Worm (Caenorhabditis elegans) whole organism, young adult: ENCODE data around the gene R02D5.1.

ENCODE experiments used
- B0019.2 ChIP-seq: fragments of 200-800 bp; sonication (Bioruptor generic); conservative IDR thresholded peaks from 2 replicates; pipeline ENCODE4 v1.3.6; 2022; ENCODE audit warnings: missing genetic modification reagents, missing genetic modification characterization, missing compliant biosample characterization
- B0261.1 ChIP-seq: sonication (generic microtip); optimal IDR thresholded peaks from 2 replicates; lab custom pipeline; 2016; ENCODE audit warnings: mild to moderate bottlenecking, missing genetic modification characterization, moderate library complexity, missing compliant biosample characterization
- D2030.7 ChIP-seq: fragments of 200-800 bp; sonication (Bioruptor generic); IDR thresholded peaks from 2 replicates; pipeline ENCODE4 v1.3.6; 2022; ENCODE audit warnings: missing genetic modification reagents, missing genetic modification characterization, missing compliant biosample characterization
- F23B12.7 ChIP-seq: sonication (generic microtip); optimal IDR thresholded peaks from 2 replicates; lab custom pipeline; 2017; ENCODE audit warnings: missing genetic modification characterization, mild to moderate bottlenecking, missing compliant biosample characterization, antibody characterized with exemption, moderate library complexity; ENCODE audit not compliant: insufficient read depth
- F33H1.4 ChIP-seq: fragments of 200-800 bp; sonication (Bioruptor generic); IDR thresholded peaks from 2 replicates; pipeline ENCODE4 v1.3.6; 2022; ENCODE audit warnings: missing genetic modification reagents, missing genetic modification characterization, missing compliant biosample characterization
- F37B4.10 ChIP-seq: fragments of 200-800 bp; sonication (Bioruptor generic); IDR thresholded peaks from 2 replicates; pipeline ENCODE4 v1.3.6; 2022; ENCODE audit warnings: missing genetic modification characterization, missing compliant biosample characterization
- ZK185.1 ChIP-seq: sonication (generic microtip); optimal IDR thresholded peaks from 2 replicates; lab custom pipeline; 2016; ENCODE audit warnings: mild to moderate bottlenecking, missing genetic modification characterization, missing compliant biosample characterization; ENCODE audit not compliant: poor library complexity, severe bottlenecking
- attf-5 ChIP-seq: fragments of 200-800 bp; sonication (Bioruptor generic); optimal IDR thresholded peaks from 2 replicates; lab custom pipeline; 2018; ENCODE audit warnings: mild to moderate bottlenecking, missing genetic modification characterization, missing compliant biosample characterization
- bed-2 ChIP-seq: fragments of 200-800 bp; sonication (Bioruptor generic); IDR thresholded peaks from 2 replicates; pipeline ENCODE4 v1.3.6; 2022; ENCODE audit warnings: missing genetic modification reagents, missing genetic modification characterization, missing compliant biosample characterization
- cebp-2 ChIP-seq: fragments of 200-800 bp; sonication (Bioruptor generic); IDR thresholded peaks from 2 replicates; pipeline ENCODE4 v1.3.6; 2022; ENCODE audit warnings: missing genetic modification characterization, missing compliant biosample characterization
- ceh-100 ChIP-seq: fragments of 200-800 bp; sonication (Bioruptor generic); IDR thresholded peaks from 2 replicates; pipeline ENCODE4 v1.3.6; 2022; ENCODE audit warnings: missing genetic modification reagents, missing genetic modification characterization, missing compliant biosample characterization
- ceh-27 ChIP-seq: fragments of 200-800 bp; sonication (Bioruptor generic); optimal IDR thresholded peaks from 2 replicates; lab custom pipeline; 2018; ENCODE audit warnings: mild to moderate bottlenecking, missing genetic modification characterization, moderate library complexity, missing compliant biosample characterization
- ceh-58 ChIP-seq: fragments of 200-800 bp; sonication (Bioruptor generic); IDR thresholded peaks from 2 replicates; pipeline ENCODE4 v1.3.6; 2022; ENCODE audit warnings: missing genetic modification characterization, missing compliant biosample characterization
- ceh-91 ChIP-seq: fragments of 200-800 bp; sonication (Bioruptor generic); IDR thresholded peaks from 2 replicates; pipeline ENCODE4 v1.3.6; 2022; ENCODE audit warnings: missing genetic modification reagents, missing genetic modification characterization, missing compliant biosample characterization
- chd-7 ChIP-seq: sonication (generic microtip); optimal IDR thresholded peaks from 2 replicates; lab custom pipeline; 2016; ENCODE audit warnings: mild to moderate bottlenecking, missing genetic modification characterization, moderate library complexity, missing compliant biosample characterization
- dox-1 ChIP-seq: fragments of 200-800 bp; sonication (Bioruptor generic); IDR thresholded peaks from 2 replicates; pipeline ENCODE4 v1.3.6; 2022; ENCODE audit warnings: missing genetic modification reagents, missing genetic modification characterization, missing compliant biosample characterization
- egl-44 ChIP-seq: fragments of 200-800 bp; sonication (Bioruptor generic); IDR thresholded peaks from 2 replicates; pipeline ENCODE4 v1.3.6; 2022; ENCODE audit warnings: missing genetic modification reagents, missing genetic modification characterization, missing compliant biosample characterization
- egrh-3 ChIP-seq: fragments of 200-800 bp; sonication (Bioruptor generic); IDR thresholded peaks from 2 replicates; pipeline ENCODE4 v1.3.6; 2022; ENCODE audit warnings: missing genetic modification reagents, missing genetic modification characterization, missing compliant biosample characterization
- ets-4 ChIP-seq: fragments of 200-800 bp; sonication (Bioruptor generic); optimal IDR thresholded peaks from 2 replicates; lab custom pipeline; 2018; ENCODE audit warnings: mild to moderate bottlenecking, missing genetic modification characterization, missing compliant biosample characterization
- hlh-26 ChIP-seq: fragments of 200-800 bp; sonication (Bioruptor generic); conservative IDR thresholded peaks from 2 replicates; pipeline ENCODE4 v1.3.6; 2022; ENCODE audit warnings: missing genetic modification reagents, missing genetic modification characterization, missing compliant biosample characterization
- hmg-1.2 ChIP-seq: fragments of 200-800 bp; sonication (Bioruptor generic); IDR thresholded peaks from 2 replicates; pipeline ENCODE4 v1.3.6; 2022; ENCODE audit warnings: missing genetic modification reagents, missing genetic modification characterization, missing compliant biosample characterization
- hmg-20 ChIP-seq: fragments of 200-800 bp; sonication (Bioruptor generic); IDR thresholded peaks from 2 replicates; pipeline ENCODE4 v1.3.6; 2022; ENCODE audit warnings: missing genetic modification reagents, missing genetic modification characterization, missing compliant biosample characterization
- hsf-1 ChIP-seq: fragments of 200-800 bp; sonication (Bioruptor generic); IDR thresholded peaks from 2 replicates; pipeline ENCODE4 v1.3.6; 2022; ENCODE audit warnings: missing genetic modification reagents, missing genetic modification characterization, missing compliant biosample characterization
- let-526 ChIP-seq: fragments of 200-800 bp; sonication (Bioruptor generic); IDR thresholded peaks from 2 replicates; pipeline ENCODE4 v1.3.6; 2022; ENCODE audit warnings: missing genetic modification reagents, missing genetic modification characterization, missing compliant biosample characterization
- lin-40 ChIP-seq: sonication (generic microtip); optimal IDR thresholded peaks from 2 replicates; lab custom pipeline; 2016; ENCODE audit warnings: missing genetic modification characterization, mild to moderate bottlenecking, missing compliant biosample characterization, missing genotype, missing genetic modification reagents
- lin-54 ChIP-seq: fragments of 200-800 bp; sonication (Bioruptor generic); optimal IDR thresholded peaks from 2 replicates; lab custom pipeline; 2018; ENCODE audit warnings: mild to moderate bottlenecking, missing genetic modification characterization, missing compliant biosample characterization
- madf-10 ChIP-seq: sonication (generic microtip); optimal IDR thresholded peaks from 2 replicates; lab custom pipeline; 2016; ENCODE audit warnings: mild to moderate bottlenecking, missing genetic modification characterization, missing compliant biosample characterization
- madf-8 ChIP-seq: fragments of 200-800 bp; sonication (Bioruptor generic); conservative IDR thresholded peaks from 2 replicates; pipeline ENCODE4 v1.3.6; 2022; ENCODE audit warnings: missing genetic modification reagents, missing genetic modification characterization, missing compliant biosample characterization
- mel-28 ChIP-seq: sonication (generic microtip); optimal IDR thresholded peaks from 2 replicates; lab custom pipeline; 2016; ENCODE audit warnings: borderline replicate concordance, mild to moderate bottlenecking, missing genetic modification characterization, missing compliant biosample characterization
- mes-4 ChIP-seq: sonication (generic microtip); optimal IDR thresholded peaks from 2 replicates; lab custom pipeline; 2016; ENCODE audit warnings: missing genotype, missing genetic modification characterization, missing compliant biosample characterization
- mxl-1 ChIP-seq: sonication (generic microtip); optimal IDR thresholded peaks from 2 replicates; lab custom pipeline; 2016; ENCODE audit warnings: missing genetic modification characterization, missing compliant biosample characterization
- nfya-1 ChIP-seq: sonication (generic microtip); optimal IDR thresholded peaks from 2 replicates; lab custom pipeline; 2017; ENCODE audit warnings: antibody characterized with exemption, missing compliant biosample characterization, missing genetic modification characterization, borderline replicate concordance; ENCODE audit not compliant: insufficient read depth
- nhr-120 ChIP-seq: fragments of 200-800 bp; sonication (Bioruptor generic); IDR thresholded peaks from 2 replicates; pipeline ENCODE4 v1.3.6; 2022; ENCODE audit warnings: missing genetic modification characterization, missing compliant biosample characterization
- nhr-80 ChIP-seq: sonication (generic microtip); optimal IDR thresholded peaks from 2 replicates; lab custom pipeline; 2016; ENCODE audit warnings: missing genetic modification characterization, missing compliant biosample characterization
- nhr-90 ChIP-seq: sonication (generic microtip); optimal IDR thresholded peaks from 2 replicates; lab custom pipeline; 2016; ENCODE audit warnings: missing genotype, mild to moderate bottlenecking, missing genetic modification characterization, missing compliant biosample characterization
- rec-8 ChIP-seq, 2 experiments: sonication (generic microtip); optimal IDR thresholded peaks; 2 replicates each; lab custom pipeline; 2016; ENCODE audit warnings: mild to moderate bottlenecking in 2 of 2, missing genetic modification characterization in 2 of 2, missing genetic modification reagents in 2 of 2, missing genotype in 2 of 2, missing biosample characterization in 1 of 2, missing compliant biosample characterization in 1 of 2, moderate library complexity in 1 of 2
- rpc-1 ChIP-seq, 2 experiments: fragments of 150-350 bp in 1 of 2; sonication (generic microtip) in 1 of 2; optimal IDR thresholded peaks; 2 replicates each; lab custom pipeline; 2014 to 2018; ENCODE audit warnings: missing biosample characterization in 1 of 2, missing genetic modification characterization in 1 of 2, missing genetic modification reagents in 1 of 2, missing genotype in 1 of 2
- snpc-1.1 ChIP-seq: sonication (generic microtip); optimal IDR thresholded peaks from 2 replicates; lab custom pipeline; 2017; ENCODE audit warnings: missing genetic modification characterization, mild to moderate bottlenecking, missing compliant biosample characterization, antibody characterized with exemption, moderate library complexity, missing genotype, missing genetic modification reagents; ENCODE audit not compliant: insufficient read depth
- snpc-1.3 ChIP-seq: sonication (generic microtip); optimal IDR thresholded peaks from 2 replicates; lab custom pipeline; 2017; ENCODE audit warnings: missing genetic modification characterization, mild to moderate bottlenecking, missing compliant biosample characterization, antibody characterized with exemption, moderate library complexity, missing genotype, missing genetic modification reagents; ENCODE audit not compliant: insufficient read depth
- snpc-3.4 ChIP-seq: sonication (generic microtip); optimal IDR thresholded peaks from 2 replicates; lab custom pipeline; 2017; ENCODE audit warnings: missing genetic modification characterization, mild to moderate bottlenecking, missing compliant biosample characterization, antibody characterized with exemption, moderate library complexity, missing genotype, missing genetic modification reagents
- snpc-4 ChIP-seq, 5 experiments: fragments of 150-350 bp in 1 of 5; sonication (generic microtip) in 4 of 5; optimal IDR thresholded peaks; 2 replicates each; lab custom pipeline; 2014 to 2018; ENCODE audit warnings: missing genetic modification characterization in 5 of 5, missing biosample characterization in 3 of 5, antibody characterized with exemption in 2 of 5, mild to moderate bottlenecking in 2 of 5, missing compliant biosample characterization in 2 of 5, missing genotype in 2 of 5, moderate library complexity in 2 of 5, missing genetic modification reagents in 1 of 5
- sptf-2 ChIP-seq: fragments of 200-800 bp; sonication (Bioruptor generic); optimal IDR thresholded peaks from 2 replicates; lab custom pipeline; 2018; ENCODE audit warnings: mild to moderate bottlenecking, missing genetic modification characterization, missing compliant biosample characterization
- unc-130 ChIP-seq: sonication (generic microtip); optimal IDR thresholded peaks from 2 replicates; lab custom pipeline; 2016; ENCODE audit warnings: missing genetic modification reagents, missing genetic modification characterization, missing compliant biosample characterization
- ztf-18 ChIP-seq: sonication (generic microtip); optimal IDR thresholded peaks from 2 replicates; lab custom pipeline; 2016; ENCODE audit warnings: missing genotype, mild to moderate bottlenecking, missing genetic modification characterization, missing compliant biosample characterization
- ztf-3 ChIP-seq: fragments of 200-800 bp; sonication (Bioruptor generic); optimal IDR thresholded peaks from 2 replicates; lab custom pipeline; 2018; ENCODE audit warnings: mild to moderate bottlenecking, missing genetic modification characterization, missing compliant biosample characterization

Gene R02D5.1

DNA sequence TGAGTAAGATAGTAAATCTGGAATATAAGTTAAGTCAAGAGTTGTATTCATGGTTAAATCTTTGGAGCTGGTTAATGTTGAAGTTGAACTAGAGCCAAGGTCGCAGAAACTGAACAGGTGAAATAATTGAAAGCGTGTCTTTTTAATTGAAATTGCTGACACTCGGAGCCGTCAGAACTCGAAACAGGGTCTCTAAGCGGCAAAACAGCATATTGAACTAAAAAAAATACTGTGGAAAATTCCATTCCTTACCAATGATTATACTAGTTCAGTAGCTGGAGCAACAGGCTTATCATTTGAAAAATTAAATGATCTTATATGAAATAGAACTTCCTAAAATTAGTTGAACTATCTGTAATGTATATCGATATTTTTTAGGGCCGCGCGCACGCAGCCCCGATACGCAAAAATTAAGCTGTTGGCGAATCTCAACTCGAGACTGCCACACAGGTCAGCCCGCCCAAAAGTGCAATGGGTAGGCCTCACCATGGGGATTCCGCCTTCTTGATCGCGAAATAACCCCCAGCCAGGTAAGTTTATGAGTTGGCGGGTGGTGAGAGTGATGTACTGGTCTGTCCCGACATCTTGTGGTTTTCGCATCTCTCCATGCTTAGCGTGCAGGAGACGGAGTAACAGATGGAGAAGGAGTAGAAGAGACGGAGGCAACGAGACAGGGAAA, 39.7 kb upstream of the R02D5.1 start, which contains the start of gene srz-97 (continued):
- TF ChIP-seq sptf-2 (GFP tag; lab: Kevin White, UChicago) (no peak), ets-4 (GFP tag; lab: Kevin White, UChicago) (no peak), F33H1.4 (GFP tag; lab: Robert Waterston, UW) (peak; percentile 35; the same call in 1 of the 2 replicates), nfya-1 (tag; lab: Kevin White, UChicago) (no peak), snpc-4 (GFP tag; optimal IDR thresholded peaks at IDR 0.05; lab: Kevin White, UChicago) (peak; percentile 94), snpc-4 (tag; optimal IDR thresholded peaks at IDR 0.05; lab: Kevin White, UChicago) (peak; percentile 93 to 99 (median 98)), ceh-91 (no peak), madf-8 (GFP tag; lab: Robert Waterston, UW) (peak; percentile 46), ceh-100 (GFP tag; lab: Robert Waterston, UW) (0 out of 2 replicates have a peak, but pooled peaks have one; percentile 42), rpc-1 (optimal IDR thresholded peaks at IDR 0.05; lab: Kevin White, UChicago) (no peak), rpc-1 (tag; optimal IDR thresholded peaks at IDR 0.05; lab: Kevin White, UChicago) (no peak), ztf-3 (GFP tag; lab: Kevin White, UChicago) (no peak), D2030.7 (peak; percentile 75), nhr-80 (tag; lab: Kevin White, UChicago) (no peak), hsf-1 (GFP tag; lab: Robert Waterston, UW) (0 out of 2 replicates have a peak, but pooled peaks have one; percentile 25), attf-5 (GFP tag; lab: Kevin White, UChicago) (no peak), B0261.1 (peak; percentile 17), ceh-27 (GFP tag; lab: Kevin White, UChicago) (no peak), snpc-1.1 (tag; lab: Kevin White, UChicago) (peak; percentile 93), lin-54 (GFP tag; lab: Kevin White, UChicago) (peak; percentile 13), chd-7 (tag; lab: Kevin White, UChicago) (peak; percentile 34), let-526 (GFP tag; lab: Robert Waterston, UW) (no peak), hlh-26 (GFP tag; lab: Robert Waterston, UW) (no peak), snpc-1.3 (tag; lab: Kevin White, UChicago) (peak; percentile 39), mes-4 (tag; lab: Kevin White, UChicago) (peak; percentile 17), nhr-90 (tag; lab: Kevin White, UChicago) (no peak), B0019.2 (no peak), bed-2 (GFP tag; lab: Robert Waterston, UW) (peak; percentile 37; the same call in 1 of the 2 replicates), dox-1 (GFP tag; lab: Robert Waterston, UW) (peak; percentile 88), hmg-1.2 (GFP tag; lab: Robert Waterston, UW) (peak; percentile 93), F37B4.10 (GFP tag; lab: Robert Waterston, UW) (0 out of 2 replicates have a peak, but pooled peaks have one; percentile 73), ztf-18 (tag; lab: Kevin White, UChicago) (peak; percentile 27), rec-8 (tag; optimal IDR thresholded peaks at IDR 0.05; lab: Kevin White, UChicago) (no peak), egrh-3 (GFP tag; lab: Robert Waterston, UW) (0 out of 2 replicates have a peak, but pooled peaks have one; percentile 31), ceh-58 (GFP tag; lab: Robert Waterston, UW) (no peak), unc-130 (GFP tag; lab: Kevin White, UChicago) (no peak), ZK185.1 (peak; percentile 13), madf-10 (tag; lab: Kevin White, UChicago) (peak; percentile 12), mxl-1 (tag; lab: Kevin White, UChicago) (no peak), lin-40 (tag; lab: Kevin White, UChicago) (no peak), hmg-20 (GFP tag; lab: Robert Waterston, UW) (0 out of 2 replicates have a peak, but pooled peaks have one; percentile 45), F23B12.7 (tag; lab: Kevin White, UChicago) (no peak), nhr-120 (no peak), cebp-2 (GFP tag; lab: Robert Waterston, UW) (no peak), snpc-3.4 (peak; percentile 39), mel-28 (tag; lab: Kevin White, UChicago) (no peak), egl-44 (GFP tag; lab: Robert Waterston, UW) (0 out of 2 replicates have a peak, but pooled peaks have one; percentile 29)
